Worm (Caenorhabditis elegans) whole organism, young adult: ENCODE results near the gene clec-24.

Experiments used
- Y53G8AR.9 ChIP-seq: fragments of 200-800 bp; sonication (Bioruptor generic); conservative IDR thresholded peaks from 2 replicates; pipeline ENCODE4 v1.3.6; 2022; ENCODE audit warnings: missing genetic modification reagents, missing genetic modification characterization, missing compliant biosample characterization
- ceh-40 ChIP-seq: fragments of 200-800 bp; sonication (Bioruptor generic); IDR thresholded peaks from 2 replicates; pipeline ENCODE4 v1.3.6; 2022; ENCODE audit warnings: missing genetic modification characterization, missing compliant biosample characterization
- dpl-1 ChIP-seq: fragments of 150-350 bp; optimal IDR thresholded peaks from 2 replicates; lab custom pipeline; 2014; ENCODE audit warnings: missing biosample characterization, missing genetic modification reagents, missing genetic modification characterization
- madf-8 ChIP-seq: fragments of 200-800 bp; sonication (Bioruptor generic); conservative IDR thresholded peaks from 2 replicates; pipeline ENCODE4 v1.3.6; 2022; ENCODE audit warnings: missing genetic modification reagents, missing genetic modification characterization, missing compliant biosample characterization
- pbrm-1 ChIP-seq: fragments of 200-800 bp; sonication (Bioruptor generic); IDR thresholded peaks from 2 replicates; pipeline ENCODE4 v1.3.6; 2022; ENCODE audit warnings: missing genetic modification reagents, missing genetic modification characterization, missing compliant biosample characterization
- repo-1 ChIP-seq: sonication (generic microtip); optimal IDR thresholded peaks from 2 replicates; lab custom pipeline; 2017; ENCODE audit warnings: mild to moderate bottlenecking, missing genetic modification characterization, missing compliant biosample characterization
- snpc-3.4 ChIP-seq: sonication (generic microtip); optimal IDR thresholded peaks from 2 replicates; lab custom pipeline; 2017; ENCODE audit warnings: missing genetic modification characterization, mild to moderate bottlenecking, missing compliant biosample characterization, antibody characterized with exemption, moderate library complexity, missing genotype, missing genetic modification reagents
- unc-62 ChIP-seq: fragments of 150-350 bp; optimal IDR thresholded peaks from 2 replicates; lab custom pipeline; 2014; ENCODE audit warnings: missing biosample characterization, missing genetic modification reagents, missing genetic modification characterization

ce11 chrV:16904612-16905011 is 42.8 kb downstream of the clec-24 start, which contains the start of gene nhr-262:
- TF ChIP-seq pbrm-1 (GFP tag; lab: Robert Waterston, UW) (no peak), madf-8 (GFP tag; lab: Robert Waterston, UW) (no peak), repo-1 (tag; lab: Kevin White, UChicago) (no peak), unc-62 (GFP tag; lab: Kevin White, UChicago) (no peak), dpl-1 (GFP tag; lab: Kevin White, UChicago) (no peak), snpc-3.4 (tag; lab: Kevin White, UChicago) (no peak), ceh-40 (GFP tag; lab: Robert Waterston, UW) (no peak), Y53G8AR.9 (no peak)
